Worm (Caenorhabditis elegans) whole organism, mixed stage, embryonic: ENCODE results near the gene K09B11.4.

ENCODE experiments used
- M03D4.4 ChIP-seq: sonication (generic microtip); optimal IDR thresholded peaks from 2 replicates; lab custom pipeline; 2017; ENCODE audit warnings: mild to moderate bottlenecking, missing genetic modification characterization, missing compliant biosample characterization
- blmp-1 ChIP-seq: fragments of 150-350 bp; optimal IDR thresholded peaks from 2 replicates; lab custom pipeline; 2014; ENCODE audit warnings: missing biosample characterization, missing genetic modification characterization
- ceh-39 ChIP-seq: fragments of 150-350 bp; optimal IDR thresholded peaks from 2 replicates; lab custom pipeline; 2014; ENCODE audit warnings: missing biosample characterization, missing genetic modification characterization
- ceh-43 ChIP-seq: fragments of 200-800 bp; sonication (Bioruptor generic); optimal IDR thresholded peaks from 2 replicates; lab custom pipeline; 2018; ENCODE audit warnings: mild to moderate bottlenecking, missing genetic modification characterization, moderate library complexity, missing compliant biosample characterization
- ces-1 ChIP-seq: fragments of 150-350 bp; optimal IDR thresholded peaks from 2 replicates; lab custom pipeline; 2014; ENCODE audit warnings: missing biosample characterization, missing genetic modification reagents, missing genetic modification characterization
- cnd-1 ChIP-seq: fragments of 200-800 bp; sonication (Bioruptor generic); optimal IDR thresholded peaks from 2 replicates; lab custom pipeline; 2018; ENCODE audit warnings: mild to moderate bottlenecking, missing genetic modification characterization, missing compliant biosample characterization
- drap-1 ChIP-seq: fragments of 200-800 bp; sonication (Bioruptor generic); optimal IDR thresholded peaks from 3 replicates; lab custom pipeline; 2018; ENCODE audit warnings: mild to moderate bottlenecking, missing genetic modification characterization, missing compliant biosample characterization
- elt-3 ChIP-seq: fragments of 150-350 bp; optimal IDR thresholded peaks from 2 replicates; lab custom pipeline; 2014; ENCODE audit warnings: missing biosample characterization, missing genetic modification characterization
- flh-1 ChIP-seq: fragments of 200-800 bp; sonication (Bioruptor generic); optimal IDR thresholded peaks from 2 replicates; lab custom pipeline; 2018; ENCODE audit warnings: mild to moderate bottlenecking, missing genetic modification characterization, moderate library complexity, missing compliant biosample characterization
- ham-2 ChIP-seq: fragments of 200-800 bp; sonication (Bioruptor generic); optimal IDR thresholded peaks from 2 replicates; lab custom pipeline; 2018; ENCODE audit warnings: mild to moderate bottlenecking, missing genetic modification characterization, missing compliant biosample characterization
- hlh-1 ChIP-seq: fragments of 150-350 bp; optimal IDR thresholded peaks from 2 replicates; lab custom pipeline; 2014; ENCODE audit warnings: missing biosample characterization, missing genetic modification reagents, missing genetic modification characterization
- lin-13 ChIP-seq: fragments of 150-350 bp; optimal IDR thresholded peaks from 2 replicates; lab custom pipeline; 2014; ENCODE audit warnings: missing biosample characterization, missing genetic modification characterization
- lin-32 ChIP-seq: fragments of 200-800 bp; sonication (Bioruptor generic); optimal IDR thresholded peaks from 2 replicates; lab custom pipeline; 2018; ENCODE audit warnings: mild to moderate bottlenecking, missing genetic modification characterization, missing compliant biosample characterization
- lsy-2 ChIP-seq: fragments of 150-350 bp; optimal IDR thresholded peaks from 2 replicates; lab custom pipeline; 2014; ENCODE audit warnings: missing biosample characterization, missing genetic modification characterization
- mab-5 ChIP-seq: fragments of 150-350 bp; optimal IDR thresholded peaks from 2 replicates; lab custom pipeline; 2014; ENCODE audit warnings: missing biosample characterization, missing genetic modification characterization
- mep-1 ChIP-seq: fragments of 150-350 bp; optimal IDR thresholded peaks from 2 replicates; lab custom pipeline; 2017; ENCODE audit warnings: missing biosample characterization, missing genetic modification reagents, missing genetic modification characterization, inconsistent platforms
- mls-2 ChIP-seq: sonication (generic microtip); optimal IDR thresholded peaks from 2 replicates; lab custom pipeline; 2016; ENCODE audit warnings: mild to moderate bottlenecking, missing genetic modification characterization, moderate library complexity, missing compliant biosample characterization
- nhr-2 ChIP-seq: fragments of 150-350 bp; optimal IDR thresholded peaks from 2 replicates; lab custom pipeline; 2014; ENCODE audit warnings: missing biosample characterization, missing genetic modification characterization
- nhr-237 ChIP-seq: fragments of 150-350 bp; optimal IDR thresholded peaks from 2 replicates; lab custom pipeline; 2014; ENCODE audit warnings: missing biosample characterization, missing genetic modification characterization
- nhr-28 ChIP-seq: fragments of 150-350 bp; optimal IDR thresholded peaks from 2 replicates; lab custom pipeline; 2014; ENCODE audit warnings: missing biosample characterization, missing genetic modification characterization
- pha-4 ChIP-seq: fragments of 150-350 bp; optimal IDR thresholded peaks from 2 replicates; lab custom pipeline; 2018; ENCODE audit warnings: missing biosample characterization, missing genetic modification reagents, missing genetic modification characterization
- sem-2 ChIP-seq: fragments of 200-800 bp; sonication (Bioruptor generic); optimal IDR thresholded peaks from 2 replicates; lab custom pipeline; 2018; ENCODE audit warnings: mild to moderate bottlenecking, missing genetic modification characterization, missing compliant biosample characterization
- snpc-4 ChIP-seq: fragments of 150-350 bp; optimal IDR thresholded peaks from 2 replicates; lab custom pipeline; 2014; ENCODE audit warnings: missing biosample characterization, missing genetic modification characterization
- tbx-8 ChIP-seq: fragments of 200-800 bp; sonication (Bioruptor generic); optimal IDR thresholded peaks from 2 replicates; lab custom pipeline; 2018; ENCODE audit warnings: mild to moderate bottlenecking, missing genetic modification characterization, moderate library complexity, missing compliant biosample characterization
- unc-120 ChIP-seq: sonication (generic microtip); optimal IDR thresholded peaks from 2 replicates; lab custom pipeline; 2017; ENCODE audit warnings: missing genetic modification characterization, missing compliant biosample characterization; ENCODE audit not compliant: poor library complexity, severe bottlenecking
- unc-39 ChIP-seq: fragments of 150-350 bp; optimal IDR thresholded peaks from 2 replicates; lab custom pipeline; 2014; ENCODE audit warnings: missing biosample characterization, missing genetic modification characterization
- unc-62 ChIP-seq: fragments of 150-350 bp; optimal IDR thresholded peaks from 2 replicates; lab custom pipeline; 2014; ENCODE audit warnings: missing biosample characterization, missing genetic modification reagents, missing genetic modification characterization
- zip-8 ChIP-seq: fragments of 150-350 bp; optimal IDR thresholded peaks from 2 replicates; lab custom pipeline; 2014; ENCODE audit warnings: missing biosample characterization, missing genetic modification characterization

Gene K09B11.4

DNA sequence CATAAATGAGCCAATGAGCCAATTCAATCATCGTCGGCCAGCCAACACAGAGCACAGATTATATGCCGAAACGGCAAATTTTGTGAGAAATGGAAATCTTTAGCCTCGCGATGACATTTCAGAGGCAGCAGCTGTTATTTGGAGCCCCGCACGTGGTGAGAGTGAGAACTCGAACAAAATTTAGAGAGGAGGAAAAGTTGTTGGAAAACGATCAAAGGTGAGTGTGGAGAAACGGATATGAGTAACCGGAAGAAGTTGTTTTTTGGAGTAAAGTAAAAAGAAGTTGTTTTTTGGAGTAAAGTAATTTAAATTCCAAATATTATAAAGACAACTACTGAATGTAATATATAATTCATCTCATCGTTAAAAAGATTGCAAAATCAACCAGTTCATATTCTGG lies 30.6 kb upstream of the K09B11.4 start, which contains the start of gene Y62E10A.13:
Y62E10A.13 (minus strand) TSS at position 326 of the 400 bp plus-strand sequence.
- TF ChIP-seq ham-2, result no peak
- TF ChIP-seq unc-62 (GFP tag; lab: Kevin White, UChicago), result no peak
- TF ChIP-seq ceh-39 (tag; lab: Kevin White, UChicago), result no peak
- no peak for TF ChIP-seq sem-2 (GFP tag; lab: Kevin White, UChicago)
- no peak for TF ChIP-seq lin-13 (tag; lab: Kevin White, UChicago)
- TF ChIP-seq hlh-1, result no peak
- TF ChIP-seq lsy-2 (tag; lab: Kevin White, UChicago), result no peak
- TF ChIP-seq zip-8 (tag; lab: Kevin White, UChicago), result no peak
- TF ChIP-seq mep-1, result no peak
- TF ChIP-seq blmp-1 (tag; lab: Kevin White, UChicago), result no peak
- no peak for TF ChIP-seq nhr-28 (tag; lab: Kevin White, UChicago)
- no peak for TF ChIP-seq snpc-4 (tag; lab: Kevin White, UChicago)
- no peak for TF ChIP-seq unc-120

DNA sequence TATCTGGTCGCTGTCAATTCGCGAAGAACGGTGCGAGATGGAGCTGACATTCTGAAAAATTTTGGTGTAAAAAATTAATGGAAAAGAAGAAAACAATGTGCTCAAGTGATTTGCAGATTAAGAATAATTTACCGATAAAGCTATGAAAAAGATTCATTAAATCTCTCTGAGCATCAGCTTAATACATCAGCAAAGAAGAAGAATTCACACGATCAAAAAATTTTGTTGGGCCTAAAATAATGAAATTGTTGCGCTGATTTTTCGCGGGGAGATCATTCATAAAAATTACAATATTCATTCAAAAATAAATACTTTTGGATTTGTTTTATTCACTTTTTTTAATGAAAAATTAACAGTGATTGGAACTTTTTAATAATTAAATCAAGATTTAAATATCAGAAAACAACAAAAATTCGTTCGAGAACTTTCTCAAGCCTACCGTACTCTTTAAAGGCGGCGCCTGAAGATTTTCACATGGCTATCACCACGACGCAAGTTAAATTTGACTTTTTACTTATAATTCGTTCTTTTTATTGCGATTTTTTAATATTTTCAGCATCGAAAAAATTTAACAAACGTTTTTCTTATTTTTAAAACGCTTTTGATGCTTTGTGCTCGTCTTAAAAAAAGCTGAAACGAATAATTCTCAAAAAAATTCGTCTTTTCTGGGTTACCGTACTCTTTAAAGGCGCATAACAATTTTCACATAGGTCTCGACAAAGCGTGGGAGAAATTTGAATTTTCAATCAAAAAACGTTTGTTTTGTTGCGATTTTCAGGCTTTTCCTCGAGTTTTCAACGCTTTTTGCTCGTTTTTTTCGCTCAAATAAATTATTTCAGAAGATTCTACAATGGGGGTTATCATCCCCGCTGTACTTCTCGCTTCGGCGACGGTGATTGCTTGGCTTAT lies 28.6 kb upstream of the K09B11.4 start, which contains the start of the genes memi-2 and cyp-31A5:
memi-2 (minus strand) TSS at position 51 of the 909 bp plus-strand sequence.
cyp-31A5 (plus strand) TSS at position 834 of the 909 bp plus-strand sequence.
- TF ChIP-seq M03D4.4 (tag; lab: Kevin White, UChicago), result no peak
- TF ChIP-seq unc-62 (GFP tag; lab: Kevin White, UChicago), result no peak
- TF ChIP-seq nhr-28 (tag; lab: Kevin White, UChicago), result no peak
- TF ChIP-seq cnd-1 (tag; lab: Kevin White, UChicago), result no peak
- TF ChIP-seq lin-32, result no peak
- TF ChIP-seq, all 35 proteins: peak for 0

DNA sequence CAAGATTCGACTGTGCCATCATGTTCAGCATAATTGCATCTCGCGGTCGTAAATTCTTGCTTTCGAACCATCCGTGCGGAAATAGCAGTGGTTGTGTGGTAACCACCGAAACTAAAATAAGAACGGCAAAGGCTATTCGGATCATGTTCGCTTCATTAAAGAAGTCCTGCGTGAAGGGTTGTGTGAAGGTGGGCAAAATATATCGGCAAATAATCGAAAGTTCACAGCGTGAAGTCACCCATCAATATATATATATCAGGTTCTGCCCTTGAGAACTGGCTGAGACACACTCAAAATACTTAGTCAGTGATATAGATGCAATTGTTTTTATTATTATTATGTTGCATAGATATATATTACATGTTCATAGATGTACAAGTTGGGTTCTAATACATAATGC lies 21.3 kb upstream of the K09B11.4 start, which contains the start of gene Y62E10A.19:
Y62E10A.19 (minus strand) TSS at position 289 of the 400 bp plus-strand sequence.
- no peak for TF ChIP-seq snpc-4 (tag; lab: Kevin White, UChicago)
- peak; percentile 7 for TF ChIP-seq blmp-1 (tag; lab: Kevin White, UChicago)
- no peak for TF ChIP-seq nhr-28 (tag; lab: Kevin White, UChicago)
- no peak for TF ChIP-seq ces-1 (GFP tag; lab: Kevin White, UChicago)
- TF ChIP-seq, all 35 proteins: peak for 1

DNA sequence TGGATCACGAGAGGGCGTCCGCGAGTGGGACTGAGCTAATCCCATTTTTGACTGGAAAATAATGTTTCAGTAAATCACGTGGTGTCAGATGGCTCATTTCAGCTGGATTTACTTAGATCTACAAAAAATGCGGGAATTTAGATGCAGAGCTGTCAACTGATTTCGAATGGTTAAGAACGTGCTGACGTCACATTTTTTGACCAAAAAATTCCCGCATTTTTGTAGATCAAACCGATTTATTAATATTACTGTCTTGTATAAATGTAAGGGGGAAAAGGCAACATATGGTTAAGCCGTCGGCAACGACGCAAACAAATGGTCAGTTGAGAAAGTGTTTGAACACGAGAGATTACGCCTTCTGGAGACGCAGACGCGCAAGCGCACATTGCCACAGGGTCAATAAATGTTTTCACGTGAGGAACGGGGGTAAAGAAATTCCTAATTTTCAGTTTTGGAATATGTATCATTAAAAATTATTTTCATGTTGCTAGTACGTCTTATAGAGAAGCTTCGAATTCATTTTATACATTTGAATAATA lies 16.4 kb upstream of the K09B11.4 start, which contains the start of gene gcl-1:
gcl-1 (minus strand) TSS at position 51 of the 539 bp plus-strand sequence.
- TF ChIP-seq cnd-1 (tag; lab: Kevin White, UChicago) (peak; percentile 3), pha-4 (tag; lab: Kevin White, UChicago) (peak; percentile 31), hlh-1 (peak; percentile 7), ces-1 (GFP tag; lab: Kevin White, UChicago) (peak; percentile 17), ceh-43 (GFP tag; lab: Kevin White, UChicago) (no peak), flh-1 (GFP tag; lab: Kevin White, UChicago) (no peak)

DNA sequence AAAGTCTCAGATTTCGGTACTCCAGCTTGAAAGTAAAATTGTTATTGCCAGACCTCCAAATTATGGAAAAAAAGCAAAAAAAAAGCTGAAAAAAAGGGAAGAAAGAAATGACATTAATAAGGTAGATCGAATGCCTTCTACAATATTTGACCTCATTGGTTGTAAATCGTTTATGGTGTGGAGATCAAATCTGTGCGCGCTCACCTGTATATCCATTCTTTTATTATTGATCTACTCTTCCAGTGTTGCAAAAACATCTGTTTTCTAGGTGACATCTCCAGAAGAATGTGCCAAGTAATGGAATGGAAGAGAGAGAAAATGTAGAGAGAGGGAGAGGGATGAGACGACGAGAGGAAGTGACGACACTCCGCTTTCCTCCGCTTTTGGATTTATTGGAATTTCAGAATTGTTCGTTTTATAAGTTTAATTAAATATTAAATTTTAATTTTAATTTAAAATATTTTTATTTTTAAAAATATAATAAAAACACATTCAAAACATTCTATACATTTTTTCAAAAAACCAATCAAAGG lies 13.5 kb upstream of the K09B11.4 start, which contains the start of the genes pik-1 and aptf-2:
pik-1 (plus strand) TSS at position 303 of the 533 bp plus-strand sequence.
aptf-2 (minus strand) TSS at position 313 of the 533 bp plus-strand sequence.
- no peak for TF ChIP-seq M03D4.4 (tag; lab: Kevin White, UChicago)
- no peak for TF ChIP-seq mab-5 (tag; lab: Kevin White, UChicago)
- no peak for TF ChIP-seq nhr-237 (tag; lab: Kevin White, UChicago)
- peak; percentile 8 for TF ChIP-seq ces-1 (GFP tag; lab: Kevin White, UChicago)
- TF ChIP-seq unc-120, result peak; percentile 33
- TF ChIP-seq blmp-1 (tag; lab: Kevin White, UChicago), result no peak
- TF ChIP-seq unc-39 (tag; lab: Kevin White, UChicago), result no peak

DNA sequence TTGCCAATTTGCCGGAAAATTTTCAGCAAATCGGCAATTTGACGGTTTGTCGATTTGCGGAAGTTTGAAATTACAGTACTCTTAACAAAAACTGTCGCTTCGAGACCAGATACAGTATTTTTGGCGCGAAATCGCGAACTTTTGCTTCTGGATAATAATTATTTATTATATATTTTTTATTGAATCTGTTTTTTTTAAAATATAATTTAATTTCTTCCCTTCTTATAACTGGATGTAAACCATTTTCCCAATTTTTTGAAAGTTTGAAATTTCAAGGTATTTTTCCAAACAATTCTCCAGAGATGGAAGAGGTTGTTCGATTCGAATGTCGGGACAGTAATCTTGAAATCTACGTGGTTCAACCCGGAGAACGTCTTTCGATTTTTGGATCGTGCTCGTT lies 7.1 kb upstream of the K09B11.4 start, which contains the start of gene nol-9:
nol-9 (plus strand) TSS at position 301 of the 400 bp plus-strand sequence.
- TF ChIP-seq nhr-2 (tag; lab: Kevin White, UChicago) (no peak), mls-2 (no peak), lin-32 (no peak), tbx-8 (no peak), zip-8 (tag; lab: Kevin White, UChicago) (no peak), lin-13 (tag; lab: Kevin White, UChicago) (no peak), ceh-39 (tag; lab: Kevin White, UChicago) (no peak), drap-1 (GFP tag; lab: Kevin White, UChicago) (no peak), elt-3 (tag; lab: Kevin White, UChicago) (no peak)
